Worm (Caenorhabditis elegans) whole organism, mixed stage, embryonic: ENCODE data around the gene D1054.9.

Experiments used
- bed-3 ChIP-seq: fragments of 200-800 bp; sonication (Bioruptor generic); optimal IDR thresholded peaks from 3 replicates; lab custom pipeline; 2018; ENCODE audit warnings: mild to moderate bottlenecking, missing genetic modification characterization, moderate library complexity, missing compliant biosample characterization
- blmp-1 ChIP-seq: fragments of 150-350 bp; optimal IDR thresholded peaks from 2 replicates; lab custom pipeline; 2014; ENCODE audit warnings: missing biosample characterization, missing genetic modification characterization
- ceh-39 ChIP-seq: fragments of 150-350 bp; optimal IDR thresholded peaks from 2 replicates; lab custom pipeline; 2014; ENCODE audit warnings: missing biosample characterization, missing genetic modification characterization
- ceh-43 ChIP-seq: fragments of 200-800 bp; sonication (Bioruptor generic); optimal IDR thresholded peaks from 2 replicates; lab custom pipeline; 2018; ENCODE audit warnings: mild to moderate bottlenecking, missing genetic modification characterization, moderate library complexity, missing compliant biosample characterization
- ceh-83 ChIP-seq: fragments of 200-800 bp; sonication (Bioruptor generic); optimal IDR thresholded peaks from 2 replicates; lab custom pipeline; 2018; ENCODE audit warnings: mild to moderate bottlenecking, missing genetic modification characterization, missing compliant biosample characterization
- ces-1 ChIP-seq: fragments of 150-350 bp; optimal IDR thresholded peaks from 2 replicates; lab custom pipeline; 2014; ENCODE audit warnings: missing biosample characterization, missing genetic modification reagents, missing genetic modification characterization
- cnd-1 ChIP-seq: fragments of 200-800 bp; sonication (Bioruptor generic); optimal IDR thresholded peaks from 2 replicates; lab custom pipeline; 2018; ENCODE audit warnings: mild to moderate bottlenecking, missing genetic modification characterization, missing compliant biosample characterization
- drap-1 ChIP-seq: fragments of 200-800 bp; sonication (Bioruptor generic); optimal IDR thresholded peaks from 3 replicates; lab custom pipeline; 2018; ENCODE audit warnings: mild to moderate bottlenecking, missing genetic modification characterization, missing compliant biosample characterization
- elt-1 ChIP-seq: sonication (generic microtip); optimal IDR thresholded peaks from 2 replicates; lab custom pipeline; 2017; ENCODE audit warnings: missing genetic modification characterization, mild to moderate bottlenecking, missing compliant biosample characterization, antibody characterized with exemption, moderate library complexity, borderline replicate concordance; ENCODE audit not compliant: insufficient read depth
- elt-3 ChIP-seq: fragments of 150-350 bp; optimal IDR thresholded peaks from 2 replicates; lab custom pipeline; 2014; ENCODE audit warnings: missing biosample characterization, missing genetic modification characterization
- flh-1 ChIP-seq: fragments of 200-800 bp; sonication (Bioruptor generic); optimal IDR thresholded peaks from 2 replicates; lab custom pipeline; 2018; ENCODE audit warnings: mild to moderate bottlenecking, missing genetic modification characterization, moderate library complexity, missing compliant biosample characterization
- ham-2 ChIP-seq: fragments of 200-800 bp; sonication (Bioruptor generic); optimal IDR thresholded peaks from 2 replicates; lab custom pipeline; 2018; ENCODE audit warnings: mild to moderate bottlenecking, missing genetic modification characterization, missing compliant biosample characterization
- hlh-1 ChIP-seq: fragments of 150-350 bp; optimal IDR thresholded peaks from 2 replicates; lab custom pipeline; 2014; ENCODE audit warnings: missing biosample characterization, missing genetic modification reagents, missing genetic modification characterization
- lin-13 ChIP-seq: fragments of 150-350 bp; optimal IDR thresholded peaks from 2 replicates; lab custom pipeline; 2014; ENCODE audit warnings: missing biosample characterization, missing genetic modification characterization
- lin-32 ChIP-seq: fragments of 200-800 bp; sonication (Bioruptor generic); optimal IDR thresholded peaks from 2 replicates; lab custom pipeline; 2018; ENCODE audit warnings: mild to moderate bottlenecking, missing genetic modification characterization, missing compliant biosample characterization
- lsy-2 ChIP-seq: fragments of 150-350 bp; optimal IDR thresholded peaks from 2 replicates; lab custom pipeline; 2014; ENCODE audit warnings: missing biosample characterization, missing genetic modification characterization
- mep-1 ChIP-seq: fragments of 150-350 bp; optimal IDR thresholded peaks from 2 replicates; lab custom pipeline; 2017; ENCODE audit warnings: missing biosample characterization, missing genetic modification reagents, missing genetic modification characterization, inconsistent platforms
- mls-2 ChIP-seq: sonication (generic microtip); optimal IDR thresholded peaks from 2 replicates; lab custom pipeline; 2016; ENCODE audit warnings: mild to moderate bottlenecking, missing genetic modification characterization, moderate library complexity, missing compliant biosample characterization
- nhr-12 ChIP-seq: fragments of 150-350 bp; optimal IDR thresholded peaks from 2 replicates; lab custom pipeline; 2014; ENCODE audit warnings: missing biosample characterization, missing genetic modification characterization
- nhr-2 ChIP-seq: fragments of 150-350 bp; optimal IDR thresholded peaks from 2 replicates; lab custom pipeline; 2014; ENCODE audit warnings: missing biosample characterization, missing genetic modification characterization
- nhr-237 ChIP-seq: fragments of 150-350 bp; optimal IDR thresholded peaks from 2 replicates; lab custom pipeline; 2014; ENCODE audit warnings: missing biosample characterization, missing genetic modification characterization
- nhr-76 ChIP-seq: sonication (generic microtip); optimal IDR thresholded peaks from 2 replicates; lab custom pipeline; 2017; ENCODE audit warnings: missing biosample characterization, missing genetic modification characterization
- pha-4 ChIP-seq: fragments of 150-350 bp; optimal IDR thresholded peaks from 2 replicates; lab custom pipeline; 2018; ENCODE audit warnings: missing biosample characterization, missing genetic modification reagents, missing genetic modification characterization
- snpc-4 ChIP-seq: fragments of 150-350 bp; optimal IDR thresholded peaks from 2 replicates; lab custom pipeline; 2014; ENCODE audit warnings: missing biosample characterization, missing genetic modification characterization
- sptf-1 ChIP-seq: sonication (generic microtip); optimal IDR thresholded peaks from 2 replicates; lab custom pipeline; 2017; ENCODE audit warnings: mild to moderate bottlenecking, missing genetic modification characterization, moderate library complexity, missing compliant biosample characterization
- tbx-8 ChIP-seq: fragments of 200-800 bp; sonication (Bioruptor generic); optimal IDR thresholded peaks from 2 replicates; lab custom pipeline; 2018; ENCODE audit warnings: mild to moderate bottlenecking, missing genetic modification characterization, moderate library complexity, missing compliant biosample characterization
- unc-120 ChIP-seq: sonication (generic microtip); optimal IDR thresholded peaks from 2 replicates; lab custom pipeline; 2017; ENCODE audit warnings: missing genetic modification characterization, missing compliant biosample characterization; ENCODE audit not compliant: poor library complexity, severe bottlenecking
- unc-39 ChIP-seq: fragments of 150-350 bp; optimal IDR thresholded peaks from 2 replicates; lab custom pipeline; 2014; ENCODE audit warnings: missing biosample characterization, missing genetic modification characterization
- unc-62 ChIP-seq: fragments of 150-350 bp; optimal IDR thresholded peaks from 2 replicates; lab custom pipeline; 2014; ENCODE audit warnings: missing biosample characterization, missing genetic modification reagents, missing genetic modification characterization
- zip-8 ChIP-seq: fragments of 150-350 bp; optimal IDR thresholded peaks from 2 replicates; lab custom pipeline; 2014; ENCODE audit warnings: missing biosample characterization, missing genetic modification characterization

Gene D1054.9

ce11 chrV:10792775-10793174 is 1.9 kb upstream of the D1054.9 start, which contains the start of gene D1054.10:
TSS of gene D1054.10 (minus strand) at chrV:10792875.
- TF ChIP-seq sptf-1 (tag; lab: Kevin White, UChicago) (no peak), ces-1 (GFP tag; lab: Kevin White, UChicago) (no peak), hlh-1 (tag; lab: Kevin White, UChicago) (no peak), cnd-1 (tag; lab: Kevin White, UChicago) (no peak), blmp-1 (no peak), unc-39 (tag; lab: Kevin White, UChicago) (no peak), drap-1 (GFP tag; lab: Kevin White, UChicago) (no peak), zip-8 (tag; lab: Kevin White, UChicago) (no peak), snpc-4 (tag; lab: Kevin White, UChicago) (no peak), elt-1 (tag; lab: Kevin White, UChicago) (no peak), tbx-8 (GFP tag; lab: Kevin White, UChicago) (no peak)

ce11 chrV:10784011-10784410 is 6.8 kb downstream of the D1054.9 start, which contains the start of gene D1054.8:
TSS of gene D1054.8 (plus strand) at chrV:10784311.
- TF ChIP-seq nhr-237 (tag; lab: Kevin White, UChicago) (no peak), bed-3 (no peak), unc-39 (tag; lab: Kevin White, UChicago) (no peak), nhr-12 (tag; lab: Kevin White, UChicago) (no peak), snpc-4 (tag; lab: Kevin White, UChicago) (no peak), lin-32 (GFP tag; lab: Kevin White, UChicago) (no peak), ces-1 (GFP tag; lab: Kevin White, UChicago) (no peak), elt-1 (tag; lab: Kevin White, UChicago) (no peak), pha-4 (tag; lab: Kevin White, UChicago) (no peak), flh-1 (GFP tag; lab: Kevin White, UChicago) (no peak)
- TF ChIP-seq, all 35 proteins: peak for 0

DNA sequence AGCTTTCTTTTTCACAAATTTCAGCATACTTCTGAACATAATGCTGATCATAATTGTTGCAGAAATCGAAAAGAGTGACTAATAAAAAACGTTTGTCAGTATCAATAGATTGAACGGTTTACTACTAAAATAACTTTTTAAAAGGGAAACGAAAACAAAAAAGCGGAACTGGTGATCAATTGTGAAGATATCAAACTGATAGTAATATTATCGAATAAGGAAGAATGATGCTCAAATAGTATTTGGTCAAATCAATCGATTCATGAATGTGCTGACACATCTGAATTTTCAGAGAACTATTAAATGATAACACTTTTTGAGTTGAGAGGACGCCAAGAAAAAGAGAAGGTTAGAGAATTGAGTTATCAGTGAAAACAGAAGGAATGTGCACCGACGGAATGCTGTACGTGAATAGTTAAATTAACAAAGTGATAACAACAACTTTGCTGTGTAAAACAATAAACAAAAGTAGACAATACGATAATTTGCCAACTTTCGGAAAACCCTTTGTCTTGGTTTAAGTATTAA is 14.3 kb downstream of the D1054.9 start, which contains the start of gene D1054.5:
Gene D1054.5 (minus strand): TSS at position 51 of the 528 bp plus-strand sequence.
- TF ChIP-seq nhr-237 (tag; lab: Kevin White, UChicago) (no peak), snpc-4 (tag; lab: Kevin White, UChicago) (no peak), sptf-1 (tag; lab: Kevin White, UChicago) (no peak)

DNA sequence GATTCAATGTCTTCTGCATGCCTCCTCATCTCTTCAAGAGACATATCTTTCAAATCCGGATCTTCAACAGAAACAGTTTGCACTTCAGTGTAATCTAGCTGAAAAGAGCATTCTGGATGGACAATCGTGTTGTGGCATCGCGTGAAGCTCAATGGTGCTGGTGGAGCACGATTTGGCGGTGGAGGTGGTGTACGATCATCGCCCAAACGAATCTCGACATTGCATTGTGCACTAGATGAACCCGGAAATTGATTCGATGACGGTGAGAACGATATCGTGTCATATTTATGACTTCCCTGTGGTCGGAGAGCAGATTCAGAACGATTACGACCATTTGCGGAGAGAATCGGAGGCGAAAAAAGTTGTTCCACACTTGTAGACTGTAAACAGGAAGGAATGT is 17.6 kb downstream of the D1054.9 start:
- TF ChIP-seq unc-120 (tag; lab: Kevin White, UChicago) (no peak), drap-1 (GFP tag; lab: Kevin White, UChicago) (no peak), elt-1 (tag; lab: Kevin White, UChicago) (no peak), ceh-43 (GFP tag; lab: Kevin White, UChicago) (no peak), ces-1 (GFP tag; lab: Kevin White, UChicago) (no peak), unc-62 (GFP tag; lab: Kevin White, UChicago) (no peak), lin-13 (tag; lab: Kevin White, UChicago) (no peak), tbx-8 (GFP tag; lab: Kevin White, UChicago) (no peak)

DNA sequence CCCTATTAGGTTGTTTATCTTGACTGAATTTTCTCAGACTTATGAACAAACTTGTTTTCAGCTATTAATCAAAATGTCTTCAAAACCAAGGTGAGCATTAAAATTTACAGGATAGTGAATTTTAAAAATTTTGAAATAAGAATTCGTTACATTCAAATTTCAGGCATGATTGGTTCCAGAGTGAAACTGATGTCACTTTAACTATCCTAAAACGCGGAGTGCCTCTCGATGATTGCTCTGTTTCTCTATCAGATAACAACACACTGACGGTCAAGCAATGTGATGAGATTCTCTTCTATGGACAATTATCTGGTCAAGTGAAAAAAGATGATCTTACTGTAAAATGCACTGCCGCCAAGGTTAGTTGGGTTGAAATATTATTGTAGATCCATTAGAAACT is 19.5 kb downstream of the D1054.9 start, which contains the start of gene D1054.3:
Gene D1054.3 (plus strand): TSS at position 62 of the 400 bp plus-strand sequence.
- no peak for TF ChIP-seq ham-2
- TF ChIP-seq ceh-83 (GFP tag; lab: Kevin White, UChicago) = no peak
- TF ChIP-seq nhr-76 (tag; lab: Kevin White, UChicago) = no peak
- no peak for TF ChIP-seq drap-1 (GFP tag; lab: Kevin White, UChicago)
- TF ChIP-seq ceh-39 (tag; lab: Kevin White, UChicago) = no peak
- no peak for TF ChIP-seq unc-39 (tag; lab: Kevin White, UChicago)
- TF ChIP-seq sptf-1 (tag; lab: Kevin White, UChicago) = no peak
- TF ChIP-seq flh-1 (GFP tag; lab: Kevin White, UChicago) = no peak
- no peak for TF ChIP-seq mep-1 (tag; lab: Kevin White, UChicago)
- TF ChIP-seq mls-2 (tag; lab: Kevin White, UChicago) = no peak
- no peak for TF ChIP-seq elt-1 (tag; lab: Kevin White, UChicago)
- TF ChIP-seq bed-3 = no peak
- no peak for TF ChIP-seq ceh-43 (GFP tag; lab: Kevin White, UChicago)
- TF ChIP-seq lsy-2 (tag; lab: Kevin White, UChicago) = no peak
- no peak for TF ChIP-seq nhr-2 (tag; lab: Kevin White, UChicago)
- no peak for TF ChIP-seq elt-3 (tag; lab: Kevin White, UChicago)
